Fruit fly (Drosophila melanogaster) whole organism, embryonic: ENCODE measurements around the gene brn.

Experiments
- Awh ChIP-seq: fragments of 200-800 bp; sonication (Bioruptor generic); IDR thresholded peaks from 2 replicates; pipeline ENCODE4, ENCODE4 v1.3.6; 2022; ENCODE audit warnings: missing biosample characterization, missing genetic modification characterization
- BEAF-32 ChIP-seq: fragments of 200-800 bp; sonication (Bioruptor generic); optimal IDR thresholded peaks from 3 replicates; lab custom pipeline; 2017; ENCODE audit warnings: missing biosample characterization, missing genetic modification characterization, mild to moderate bottlenecking, moderate library complexity, missing genetic modification reagents
- CG12659 ChIP-seq: fragments of 200-800 bp; sonication (Bioruptor generic); optimal IDR thresholded peaks from 3 replicates; lab custom pipeline; 2017; ENCODE audit warnings: mild to moderate bottlenecking, missing biosample characterization, missing genetic modification reagents, missing genetic modification characterization
- CG14710 ChIP-seq: fragments of 200-800 bp; sonication (Bioruptor generic); optimal IDR thresholded peaks from 3 replicates; lab custom pipeline; 2019; ENCODE audit warnings: missing biosample characterization, mild to moderate bottlenecking, missing genetic modification characterization, moderate library complexity
- CG14860 ChIP-seq: fragments of 200-800 bp; sonication (Bioruptor generic); IDR thresholded peaks from 3 replicates; pipeline ENCODE4 v1.3.6; 2022; ENCODE audit warnings: missing biosample characterization, missing genetic modification characterization; ENCODE audit not compliant: partially characterized antibody
- CG15514 ChIP-seq: fragments of 200-800 bp; sonication (Bioruptor generic); optimal IDR thresholded peaks from 3 replicates; lab custom pipeline; 2017; ENCODE audit warnings: missing biosample characterization, missing genetic modification characterization, mild to moderate bottlenecking, moderate library complexity, missing genetic modification reagents
- CG1603 ChIP-seq: fragments of 200-800 bp; sonication (Bioruptor generic); optimal IDR thresholded peaks from 2 replicates; lab custom pipeline; 2019; ENCODE audit warnings: missing biosample characterization, mild to moderate bottlenecking, missing genetic modification characterization, moderate library complexity
- CG16813 ChIP-seq: fragments of 200-800 bp; sonication (Bioruptor generic); IDR thresholded peaks from 3 replicates; pipeline ENCODE4 v1.3.6; 2022; ENCODE audit warnings: missing biosample characterization, missing genetic modification characterization; ENCODE audit not compliant: partially characterized antibody
- CG17359 ChIP-seq: fragments of 200-800 bp; sonication (Bioruptor generic); optimal IDR thresholded peaks from 3 replicates; lab custom pipeline; 2018; ENCODE audit warnings: missing biosample characterization, mild to moderate bottlenecking, missing genetic modification characterization, moderate library complexity
- CG2116 ChIP-seq: fragments of 200-800 bp; sonication (Bioruptor generic); optimal IDR thresholded peaks from 3 replicates; lab custom pipeline; 2018; ENCODE audit warnings: missing biosample characterization, mild to moderate bottlenecking, missing genetic modification characterization
- CG2712 ChIP-seq: fragments of 200-800 bp; optimal IDR thresholded peaks from 3 replicates; lab custom pipeline; 2019; ENCODE audit warnings: missing biosample characterization, mild to moderate bottlenecking, missing genetic modification characterization, moderate library complexity
- CG34224 ChIP-seq: fragments of 200-800 bp; sonication (Bioruptor generic); IDR thresholded peaks from 3 replicates; pipeline ENCODE4 v1.3.6; 2022; ENCODE audit warnings: missing biosample characterization, missing genetic modification characterization; ENCODE audit not compliant: partially characterized antibody
- CG3995 ChIP-seq: fragments of 200-800 bp; sonication (Bioruptor generic); optimal IDR thresholded peaks from 3 replicates; lab custom pipeline; 2016; ENCODE audit warnings: missing biosample characterization, missing genetic modification characterization
- CG9797 ChIP-seq: fragments of 200-800 bp; sonication (Bioruptor generic); optimal IDR thresholded peaks from 3 replicates; lab custom pipeline; 2018; ENCODE audit warnings: missing biosample characterization, mild to moderate bottlenecking, missing genetic modification characterization
- Doc3 ChIP-seq: fragments of 200-800 bp; sonication (Bioruptor generic); IDR thresholded peaks from 3 replicates; pipeline ENCODE4 v1.3.6; 2022; ENCODE audit warnings: missing biosample characterization, missing genetic modification characterization; ENCODE audit not compliant: partially characterized antibody
- Dp ChIP-seq: fragments of 200-800 bp; sonication (Bioruptor generic); optimal IDR thresholded peaks from 2 replicates; lab custom pipeline; 2018; ENCODE audit warnings: missing biosample characterization, mild to moderate bottlenecking, missing genetic modification characterization, moderate library complexity
- Dref ChIP-seq: fragments of 200-800 bp; sonication (Bioruptor generic); IDR thresholded peaks from 2 replicates; pipeline ENCODE4 v1.3.6; 2022; ENCODE audit warnings: missing biosample characterization, missing genetic modification characterization
- Fer3 ChIP-seq: fragments of 200-800 bp; sonication (Bioruptor generic); optimal IDR thresholded peaks from 2 replicates; lab custom pipeline; 2018; ENCODE audit warnings: missing biosample characterization, mild to moderate bottlenecking, missing genetic modification characterization, moderate library complexity
- HLH4C ChIP-seq: fragments of 200-800 bp; sonication (Bioruptor generic); IDR thresholded peaks from 3 replicates; pipeline ENCODE4 v1.3.6; 2022; ENCODE audit warnings: missing biosample characterization, missing genetic modification characterization; ENCODE audit not compliant: partially characterized antibody
- HmgZ ChIP-seq: fragments of 200-800 bp; sonication (Bioruptor generic); optimal IDR thresholded peaks from 2 replicates; lab custom pipeline; 2018; ENCODE audit warnings: missing biosample characterization, mild to moderate bottlenecking, missing genetic modification characterization
- Lhr ChIP-seq: fragments of 200-800 bp; sonication (Bioruptor generic); optimal IDR thresholded peaks from 3 replicates; lab custom pipeline; 2017; ENCODE audit warnings: mild to moderate bottlenecking, missing biosample characterization, missing genetic modification reagents, missing genetic modification characterization
- MBD-R2 ChIP-seq: fragments of 200-800 bp; sonication (Bioruptor generic); IDR thresholded peaks from 2 replicates; pipeline ENCODE4 v1.3.6; 2022; ENCODE audit warnings: missing biosample characterization, missing genetic modification characterization
- MESR4 ChIP-seq: fragments of 200-800 bp; sonication (Bioruptor generic); optimal IDR thresholded peaks from 2 replicates; lab custom pipeline; 2018; ENCODE audit warnings: missing biosample characterization, mild to moderate bottlenecking, missing genetic modification characterization, moderate library complexity
- Opbp ChIP-seq: fragments of 200-800 bp; sonication (Bioruptor generic); IDR thresholded peaks from 3 replicates; pipeline ENCODE4 v1.3.6; 2022; ENCODE audit warnings: missing biosample characterization, missing genetic modification characterization; ENCODE audit not compliant: partially characterized antibody
- Poxn ChIP-seq: fragments of 200-800 bp; sonication (Bioruptor generic); IDR thresholded peaks from 2 replicates; pipeline ENCODE4 v1.3.6; 2022; ENCODE audit warnings: missing biosample characterization, missing genetic modification characterization
- Sin3A ChIP-seq: fragments of >200 bp; optimal IDR thresholded peaks from 2 replicates; lab custom pipeline; 2018
- Sry-δ ChIP-seq: fragments of 200-800 bp; sonication (Bioruptor generic); optimal IDR thresholded peaks from 2 replicates; lab custom pipeline; 2016; ENCODE audit warnings: missing biosample characterization, missing genetic modification characterization
- amos ChIP-seq: fragments of 200-800 bp; sonication (Bioruptor generic); IDR thresholded peaks from 2 replicates; pipeline ENCODE4 v1.3.6; 2022; ENCODE audit warnings: missing biosample characterization, missing genetic modification characterization; ENCODE audit not compliant: partially characterized antibody
- ato ChIP-seq: fragments of 200-800 bp; sonication (Bioruptor generic); IDR thresholded peaks from 2 replicates; pipeline ENCODE4 v1.3.6; 2022; ENCODE audit warnings: missing biosample characterization, missing genetic modification characterization; ENCODE audit not compliant: partially characterized antibody
- cad ChIP-seq: fragments of >200 bp; optimal IDR thresholded peaks from 2 replicates; lab custom pipeline; 2017; ENCODE audit warnings: missing biosample characterization, missing genetic modification characterization
- crp ChIP-seq, 2 experiments: fragments of 200-800 bp; sonication (Bioruptor generic); optimal IDR thresholded peaks; 2 replicates in 1 of 2; 3 replicates in 1 of 2; lab custom pipeline; 2017; ENCODE audit warnings: missing biosample characterization in 2 of 2, missing genetic modification characterization in 2 of 2, mild to moderate bottlenecking in 1 of 2, moderate library complexity in 1 of 2
- dm ChIP-seq: fragments of 200-800 bp; sonication (Bioruptor generic); optimal IDR thresholded peaks from 3 replicates; lab custom pipeline; 2016; ENCODE audit warnings: missing biosample characterization, missing genetic modification characterization
- ham ChIP-seq: fragments of 200-800 bp; sonication (Bioruptor generic); IDR thresholded peaks from 2 replicates; pipeline ENCODE4 v1.3.6; 2022; ENCODE audit warnings: missing biosample characterization, missing genetic modification characterization
- hbn ChIP-seq: fragments of 200-800 bp; sonication (Bioruptor generic); IDR thresholded peaks from 2 replicates; pipeline ENCODE4 v1.3.6; 2022; ENCODE audit warnings: missing biosample characterization, missing genetic modification characterization; ENCODE audit not compliant: partially characterized antibody
- knrl ChIP-seq: fragments of 200-800 bp; sonication (Bioruptor generic); IDR thresholded peaks from 3 replicates; pipeline ENCODE4 v1.3.6; 2022; ENCODE audit warnings: missing biosample characterization, missing genetic modification characterization; ENCODE audit not compliant: partially characterized antibody
- lbe ChIP-seq: fragments of 200-800 bp; sonication (Bioruptor generic); optimal IDR thresholded peaks from 2 replicates; lab custom pipeline; 2016; ENCODE audit warnings: missing biosample characterization, mild to moderate bottlenecking, missing genetic modification characterization
- nerfin-2 ChIP-seq: fragments of 200-800 bp; sonication (Bioruptor generic); IDR thresholded peaks from 2 replicates; pipeline ENCODE4 v1.3.6; 2022; ENCODE audit warnings: missing biosample characterization, missing genetic modification characterization; ENCODE audit not compliant: partially characterized antibody
- nmo ChIP-seq: fragments of 200-800 bp; sonication (Bioruptor generic); optimal IDR thresholded peaks from 2 replicates; lab custom pipeline; 2018; ENCODE audit warnings: missing biosample characterization, mild to moderate bottlenecking, missing genetic modification characterization, moderate library complexity
- psq ChIP-seq: fragments of 200-800 bp; sonication (Bioruptor generic); optimal IDR thresholded peaks from 2 replicates; lab custom pipeline; 2017; ENCODE audit warnings: missing biosample characterization, missing genetic modification characterization
- pum ChIP-seq: fragments of 200-800 bp; sonication (Bioruptor generic); optimal IDR thresholded peaks from 2 replicates; lab custom pipeline; 2016; ENCODE audit warnings: missing biosample characterization, missing genetic modification characterization
- pzg ChIP-seq: fragments of 200-800 bp; sonication (Bioruptor generic); optimal IDR thresholded peaks from 3 replicates; lab custom pipeline; 2018; ENCODE audit warnings: missing biosample characterization, mild to moderate bottlenecking, missing genetic modification characterization, moderate library complexity
- sens ChIP-seq: fragments of 200-800 bp; sonication (Bioruptor generic); peaks from one replicate; lab custom pipeline; 2016; ENCODE audit warnings: missing biosample characterization, missing genetic modification characterization
- sna ChIP-seq: fragments of 200-800 bp; sonication (Bioruptor generic); IDR thresholded peaks from 2 replicates; pipeline ENCODE4 v1.3.6; 2022; ENCODE audit warnings: missing biosample characterization, missing genetic modification characterization; ENCODE audit not compliant: partially characterized antibody
- unc-4 ChIP-seq: fragments of 200-800 bp; sonication (Bioruptor generic); IDR thresholded peaks from 2 replicates; pipeline ENCODE4 v1.3.6; 2022; ENCODE audit warnings: missing biosample characterization, missing genetic modification characterization; ENCODE audit not compliant: partially characterized antibody
- vnd ChIP-seq: fragments of 200-800 bp; sonication (Bioruptor generic); IDR thresholded peaks from 3 replicates; pipeline ENCODE4 v1.3.6; 2022; ENCODE audit warnings: missing biosample characterization, missing genetic modification characterization; ENCODE audit not compliant: partially characterized antibody
- zen ChIP-seq: fragments of 200-800 bp; sonication (Bioruptor generic); optimal IDR thresholded peaks from 3 replicates; lab custom pipeline; 2018; ENCODE audit warnings: missing biosample characterization, mild to moderate bottlenecking, missing genetic modification characterization, moderate library complexity
- zen2 ChIP-seq: fragments of 200-800 bp; sonication (Bioruptor generic); IDR thresholded peaks from 3 replicates; pipeline ENCODE4 v1.3.6; 2022; ENCODE audit warnings: missing biosample characterization, missing genetic modification characterization; ENCODE audit not compliant: partially characterized antibody

The brn gene

dm6 chrX:4100824-4101368 lies 3.2 kb upstream of the brn start, which contains the start of the genes Cmtr1 and CG15375:
Cmtr1 (minus strand) TSS chrX:4101031.
CG15375 (plus strand) TSS chrX:4101318.
- TF ChIP-seq ham (GFP tag; lab: Robert Waterston, UW), result no peak
- TF ChIP-seq CG14860, result peak; percentile 79
- TF ChIP-seq Lhr, result peak; percentile 16
- TF ChIP-seq zen2 (GFP tag; lab: Robert Waterston, UW), result peak; percentile 79
- TF ChIP-seq zen (tag; lab: Kevin White, UChicago), result no peak
- TF ChIP-seq lbe (GFP tag; lab: Kevin White, UChicago), result no peak
- TF ChIP-seq CG14710 (tag; lab: Kevin White, UChicago), result peak; percentile 29
- no peak for TF ChIP-seq Awh (GFP tag; lab: Robert Waterston, UW)
- peak; percentile 76 for TF ChIP-seq CG34224 (GFP tag; lab: Robert Waterston, UW)
- TF ChIP-seq CG3995 (GFP tag; lab: Kevin White, UChicago), result peak; percentile 1
- peak; percentile 14 for TF ChIP-seq CG12659 (GFP tag; lab: Kevin White, UChicago)
- TF ChIP-seq nmo, result peak; percentile 18
- peak; percentile 57 for TF ChIP-seq CG1603 (tag; lab: Kevin White, UChicago)
- TF ChIP-seq HLH4C, result peak; percentile 82
- TF ChIP-seq CG15514 (GFP tag; lab: Kevin White, UChicago), result peak; percentile 98
- peak; percentile 77 for TF ChIP-seq CG2116 (GFP tag; lab: Kevin White, UChicago)
- peak; percentile 87 for TF ChIP-seq Dref (GFP tag; lab: Robert Waterston, UW)
- peak; percentile 68 for TF ChIP-seq nerfin-2 (GFP tag; lab: Robert Waterston, UW)
- peak; percentile 80 for TF ChIP-seq pzg
- peak; percentile 35 for TF ChIP-seq CG9797 (GFP tag; lab: Kevin White, UChicago)
- peak; percentile 85 for TF ChIP-seq amos (GFP tag; lab: Robert Waterston, UW)
- TF ChIP-seq Doc3 (GFP tag; lab: Robert Waterston, UW), result peak; percentile 59; the same call in 2 of the 3 replicates
- peak; percentile 65; the same call in 2 of the 3 replicates for TF ChIP-seq knrl
- peak; percentile 76 for TF ChIP-seq BEAF-32
- TF ChIP-seq Fer3 (tag; lab: Kevin White, UChicago), result no peak
- TF ChIP-seq Poxn, result no peak
- TF ChIP-seq MESR4, result peak; percentile 69
- TF ChIP-seq CG16813 (GFP tag; lab: Robert Waterston, UW), result peak; percentile 73
- TF ChIP-seq unc-4 (GFP tag; lab: Robert Waterston, UW), result peak; percentile 81
- no peak for TF ChIP-seq psq (GFP tag; lab: Kevin White, UChicago)
- TF ChIP-seq CG17359 (tag; lab: Kevin White, UChicago), result no peak
- peak; percentile 53 for TF ChIP-seq sens (GFP tag; lab: Kevin White, UChicago)
- peak; percentile 7 for TF ChIP-seq HmgZ (tag; lab: Kevin White, UChicago)
- peak; percentile 78 for TF ChIP-seq Sry-δ
- TF ChIP-seq CG2712 (tag; lab: Kevin White, UChicago), result no peak
- TF ChIP-seq pum (GFP tag; lab: Kevin White, UChicago), result no peak
- peak; percentile 84 for TF ChIP-seq sna (GFP tag; lab: Robert Waterston, UW)
- peak; percentile 67 for TF ChIP-seq hbn (GFP tag; lab: Robert Waterston, UW)
- peak; percentile 47 for TF ChIP-seq dm (GFP tag; lab: Kevin White, UChicago)
- TF ChIP-seq Opbp (GFP tag; lab: Robert Waterston, UW), result peak; percentile 81
- TF ChIP-seq Dp (GFP tag; lab: Kevin White, UChicago), result peak; percentile 85
- peak in 1 of 2 experiments; percentile 64 for TF ChIP-seq crp (GFP tag; optimal IDR thresholded peaks at IDR 0.05; lab: Kevin White, UChicago)
- peak; percentile 80 for TF ChIP-seq ato
- TF ChIP-seq Sin3A (lab: Kevin White, UChicago), result peak; percentile 2
- TF ChIP-seq MBD-R2 (GFP tag; lab: Robert Waterston, UW), result peak; percentile 63
- no peak for TF ChIP-seq cad (GFP tag; lab: Kevin White, UChicago)
- TF ChIP-seq vnd (GFP tag; lab: Robert Waterston, UW), result peak; percentile 71
